Fruit fly (Drosophila melanogaster) whole organism, wandering third instar larva: ENCODE data around the gene CG7120.

Experiments used
- Abd-B ChIP-seq: fragments of >200 bp; optimal IDR thresholded peaks from 2 replicates; lab custom pipeline; 2017; ENCODE audit warnings: missing biosample characterization, missing genetic modification characterization
- CG32264 ChIP-seq: fragments of 200-800 bp; sonication (Bioruptor generic); optimal IDR thresholded peaks from 2 replicates; lab custom pipeline; 2016; ENCODE audit warnings: missing biosample characterization, missing genetic modification characterization
- CG9705 ChIP-seq: fragments of 200-800 bp; sonication (Bioruptor generic); optimal IDR thresholded peaks from 2 replicates; lab custom pipeline; 2018; ENCODE audit warnings: missing biosample characterization, mild to moderate bottlenecking, missing genetic modification characterization
- Dfd ChIP-seq: fragments of >200 bp; optimal IDR thresholded peaks from 2 replicates; lab custom pipeline; 2017; ENCODE audit warnings: missing biosample characterization, missing genetic modification characterization
- Dif ChIP-seq: fragments of 200-275, 200-300 bp; sonication (Bioruptor generic); optimal IDR thresholded peaks from 2 replicates; lab custom pipeline; 2018; ENCODE audit warnings: missing biosample characterization, missing genetic modification characterization; ENCODE audit not compliant: partially characterized antibody
- GATAd ChIP-seq: sonication (Bioruptor generic); optimal IDR thresholded peaks from 2 replicates; lab custom pipeline; 2016; ENCODE audit warnings: missing biosample characterization, missing genetic modification characterization
- HLH106 ChIP-seq: fragments of 200-800 bp; optimal IDR thresholded peaks from 3 replicates; lab custom pipeline; 2019; ENCODE audit warnings: missing biosample characterization, mild to moderate bottlenecking, missing genetic modification characterization, moderate library complexity
- Hr78 ChIP-seq: fragments of >200 bp; optimal IDR thresholded peaks from 2 replicates; lab custom pipeline; 2017; ENCODE audit warnings: missing biosample characterization, missing genetic modification characterization
- Hr83 ChIP-seq: fragments of 200-300 bp; sonication (Bioruptor generic); optimal IDR thresholded peaks from 2 replicates; lab custom pipeline; 2016; ENCODE audit warnings: missing biosample characterization, mild to moderate bottlenecking, missing genetic modification characterization, moderate library complexity; ENCODE audit not compliant: poor library complexity, severe bottlenecking
- Jra ChIP-seq: sonication (Bioruptor generic); optimal IDR thresholded peaks from 2 replicates; lab custom pipeline; 2016; ENCODE audit warnings: missing biosample characterization, missing genetic modification characterization
- Mio ChIP-seq: sonication (Bioruptor generic); optimal IDR thresholded peaks from 2 replicates; lab custom pipeline; 2016; ENCODE audit warnings: missing biosample characterization, missing genetic modification characterization
- N ChIP-seq: fragments of >200 bp; optimal IDR thresholded peaks from 2 replicates; lab custom pipeline; 2018; ENCODE audit warnings: missing biosample characterization, missing external identifiers, missing genetic modification characterization
- OdsH ChIP-seq: fragments of 200-800 bp; sonication (Bioruptor generic); optimal IDR thresholded peaks from 2 replicates; lab custom pipeline; 2016; ENCODE audit warnings: missing biosample characterization, mild to moderate bottlenecking, missing genetic modification characterization
- Rel ChIP-seq, 2 experiments: fragments of 200-800 bp; sonication (Bioruptor generic) in 1 of 2; optimal IDR thresholded peaks; 2 replicates in 1 of 2; 3 replicates in 1 of 2; lab custom pipeline; 2016 to 2019; ENCODE audit warnings: mild to moderate bottlenecking in 2 of 2, missing biosample characterization in 2 of 2, missing genetic modification characterization in 2 of 2, moderate library complexity in 1 of 2
- Sp1 ChIP-seq: fragments of 200-800 bp; sonication (Bioruptor generic); optimal IDR thresholded peaks from 3 replicates; lab custom pipeline; 2019; ENCODE audit warnings: missing biosample characterization, mild to moderate bottlenecking, missing genetic modification characterization, moderate library complexity
- br ChIP-seq: fragments of 200-800 bp; sonication (Bioruptor generic); optimal IDR thresholded peaks from 2 replicates; lab custom pipeline; 2016; ENCODE audit warnings: missing biosample characterization, missing genetic modification characterization
- dl ChIP-seq, 2 experiments: fragments of 175-275, 200-275 bp in 1 of 2; fragments of 200-275 bp in 1 of 2; sonication (Bioruptor generic); optimal IDR thresholded peaks; lab custom pipeline; 2018; ENCODE audit warnings: mild to moderate bottlenecking in 2 of 2, missing biosample characterization in 2 of 2, missing genetic modification characterization in 2 of 2, moderate library complexity in 2 of 2; ENCODE audit not compliant: partially characterized antibody in 2 of 2, insufficient read depth in 1 of 2
- dmrt93B ChIP-seq: fragments of 200-800 bp; sonication (Bioruptor generic); optimal IDR thresholded peaks from 2 replicates; lab custom pipeline; 2018; ENCODE audit warnings: missing biosample characterization, mild to moderate bottlenecking, missing genetic modification characterization
- dsf ChIP-seq: sonication (Bioruptor generic); optimal IDR thresholded peaks from 2 replicates; lab custom pipeline; 2016; ENCODE audit warnings: missing biosample characterization, missing genetic modification characterization, borderline replicate concordance
- ey ChIP-seq: fragments of 200-800 bp; sonication (Bioruptor generic); optimal IDR thresholded peaks from 2 replicates; lab custom pipeline; 2016; ENCODE audit warnings: missing biosample characterization, missing genetic modification characterization
- foxo ChIP-seq, 2 experiments: fragments of 200-800 bp; sonication (Bioruptor generic); optimal IDR thresholded peaks; 2 replicates in 1 of 2; 3 replicates in 1 of 2; lab custom pipeline; 2016 to 2017; ENCODE audit warnings: missing biosample characterization in 2 of 2, missing genetic modification characterization in 2 of 2
- fru ChIP-seq: fragments of 200-800 bp; sonication (Bioruptor generic); optimal IDR thresholded peaks from 3 replicates; lab custom pipeline; 2016; ENCODE audit warnings: missing biosample characterization, mild to moderate bottlenecking, missing genetic modification characterization
- h ChIP-seq: fragments of 200-800 bp; sonication (Bioruptor generic); optimal IDR thresholded peaks from 3 replicates; lab custom pipeline; 2016; ENCODE audit warnings: missing biosample characterization, mild to moderate bottlenecking, missing genetic modification characterization
- jim ChIP-seq: fragments of 175-275, 200-325 bp; sonication (Bioruptor generic); optimal IDR thresholded peaks from 2 replicates; lab custom pipeline; 2016; ENCODE audit warnings: missing biosample characterization, mild to moderate bottlenecking, missing genetic modification characterization
- lola ChIP-seq: fragments of >200 bp; optimal IDR thresholded peaks from 2 replicates; lab custom pipeline; 2017; ENCODE audit warnings: missing biosample characterization, missing genetic modification characterization
- psq ChIP-seq: fragments of 200-800 bp; sonication (Bioruptor generic); optimal IDR thresholded peaks from 3 replicates; lab custom pipeline; 2017; ENCODE audit warnings: missing biosample characterization, mild to moderate bottlenecking, missing genetic modification characterization, moderate library complexity
- rgr ChIP-seq: fragments of 200-800 bp; sonication (Bioruptor generic); optimal IDR thresholded peaks from 3 replicates; lab custom pipeline; 2016; ENCODE audit warnings: missing biosample characterization, mild to moderate bottlenecking, missing genetic modification characterization
- sage ChIP-seq: fragments of 200-800 bp; sonication (Bioruptor generic); optimal IDR thresholded peaks from 2 replicates; lab custom pipeline; 2016; ENCODE audit warnings: missing biosample characterization, mild to moderate bottlenecking, missing genetic modification characterization
- tai ChIP-seq: sonication (Bioruptor generic); optimal IDR thresholded peaks from 2 replicates; lab custom pipeline; 2016; ENCODE audit warnings: missing biosample characterization, missing genetic modification characterization
- usp ChIP-seq: fragments of >200 bp; optimal IDR thresholded peaks from 2 replicates; lab custom pipeline; 2017; ENCODE audit warnings: missing biosample characterization, missing genetic modification characterization
- woc ChIP-seq: sonication (Bioruptor generic); optimal IDR thresholded peaks from 2 replicates; lab custom pipeline; 2016; ENCODE audit warnings: missing biosample characterization, mild to moderate bottlenecking, missing genetic modification characterization

The CG7120 gene

DNA sequence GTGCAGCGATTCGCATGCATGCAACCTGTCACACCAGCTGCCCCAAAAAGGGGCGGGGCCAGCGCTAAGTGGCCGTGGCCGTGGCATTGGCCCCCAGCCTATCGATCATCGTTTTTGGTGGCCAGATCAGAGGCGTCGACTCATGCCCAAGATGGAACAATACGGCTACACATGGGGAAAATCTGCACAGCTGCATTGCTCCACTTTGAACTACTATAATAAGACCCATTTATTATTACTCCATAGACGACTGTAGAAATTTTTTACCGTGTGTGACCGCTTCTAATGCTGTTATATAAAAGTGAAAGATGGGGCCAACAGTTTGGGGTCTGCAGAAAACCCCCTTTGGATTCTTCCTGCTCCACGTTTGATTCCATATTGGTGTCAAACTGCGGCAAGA lies 11.8 kb upstream of the CG7120 start:
- no peak for TF ChIP-seq fru
- no peak for TF ChIP-seq foxo (GFP tag; optimal IDR thresholded peaks at IDR 0.05; lab: Kevin White, UChicago)

- TF ChIP-seq Rel (GFP tag; optimal IDR thresholded peaks at IDR 0.05; lab: Kevin White, UChicago) (no peak), Rel (tag; optimal IDR thresholded peaks at IDR 0.05; lab: Kevin White, UChicago) (no peak), Hr83 (GFP tag; lab: Kevin White, UChicago) (no peak), lola (GFP tag; lab: Kevin White, UChicago) (no peak), h (GFP tag; lab: Kevin White, UChicago) (peak; percentile 55), woc (GFP tag; lab: Kevin White, UChicago) (peak; percentile 30), fru (peak; percentile 46), br (peak; percentile 35), psq (GFP tag; lab: Kevin White, UChicago) (peak; percentile 49), N (GFP tag; lab: Kevin White, UChicago) (no peak), tai (GFP tag; lab: Kevin White, UChicago) (no peak), dsf (GFP tag; lab: Kevin White, UChicago) (no peak), foxo (GFP tag; optimal IDR thresholded peaks at IDR 0.05; lab: Kevin White, UChicago) (peak in 1 of 2 experiments; percentile 39), HLH106 (peak; percentile 12), OdsH (peak; percentile 12), rgr (GFP tag; lab: Kevin White, UChicago) (peak; percentile 4), ey (peak; percentile 15), Mio (GFP tag; lab: Kevin White, UChicago) (no peak), sage (no peak)
These were observed 10.7 kb upstream of the CG7120 start for dm6 chr3L:8385055-8385454.

- TF ChIP-seq dmrt93B (GFP tag; lab: Kevin White, UChicago) (no peak), tai (GFP tag; lab: Kevin White, UChicago) (no peak), Jra (GFP tag; lab: Kevin White, UChicago) (no peak), OdsH (no peak), woc (GFP tag; lab: Kevin White, UChicago) (no peak), N (GFP tag; lab: Kevin White, UChicago) (no peak), jim (no peak), psq (GFP tag; lab: Kevin White, UChicago) (no peak), fru (no peak), lola (GFP tag; lab: Kevin White, UChicago) (no peak), Dif (GFP tag; lab: Kevin White, UChicago) (no peak), dl (GFP tag; optimal IDR thresholded peaks at IDR 0.05; lab: Kevin White, UChicago; ENCODE audit: insufficient read depth in 1 of 2, partially characterized antibody in 2 of 2) (no peak), br (no peak), GATAd (GFP tag; lab: Kevin White, UChicago) (no peak), Hr78 (no peak), usp (GFP tag; lab: Kevin White, UChicago) (no peak), Abd-B (GFP tag; lab: Kevin White, UChicago) (no peak)
These were observed 4.6 kb upstream of the CG7120 start, which contains the start of gene Jon66Ci for dm6 chr3L:8391240-8391639. Gene Jon66Ci, plus strand, starts transcription at chr3L:8391540.

DNA sequence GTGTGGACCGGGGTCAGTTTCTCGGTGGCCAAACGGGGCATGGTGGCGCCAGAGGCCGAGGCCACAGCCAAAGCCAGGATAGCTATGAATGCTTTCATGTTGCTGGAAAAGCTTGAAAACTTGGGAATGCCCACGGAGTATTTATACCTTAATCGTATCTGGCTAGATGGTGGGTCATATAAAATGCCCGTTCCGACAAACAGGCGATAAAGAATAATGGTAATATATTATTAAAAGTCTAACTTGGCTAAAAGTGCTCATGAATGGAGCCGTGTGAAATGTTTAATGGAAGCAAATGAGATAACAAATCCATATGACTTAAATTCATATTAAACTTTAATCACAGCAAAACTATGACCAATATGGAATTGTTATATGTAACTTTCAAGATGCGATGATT lies 2.3 kb upstream of the CG7120 start, which contains the start of gene Jon66Cii:
TSS of gene Jon66Cii (minus strand) at position 101 of the 400 bp plus-strand sequence.
- no peak for TF ChIP-seq CG9705
- no peak for TF ChIP-seq jim
- TF ChIP-seq Sp1 = no peak
- no peak for TF ChIP-seq br
- no peak for TF ChIP-seq Rel (GFP tag; optimal IDR thresholded peaks at IDR 0.05; lab: Kevin White, UChicago)
- TF ChIP-seq Rel (tag; optimal IDR thresholded peaks at IDR 0.05; lab: Kevin White, UChicago) = no peak
- no peak for TF ChIP-seq woc (GFP tag; lab: Kevin White, UChicago)
- TF ChIP-seq rgr (GFP tag; lab: Kevin White, UChicago) = no peak
- no peak for TF ChIP-seq usp (GFP tag; lab: Kevin White, UChicago)
- TF ChIP-seq Abd-B (GFP tag; lab: Kevin White, UChicago) = no peak
- no peak for TF ChIP-seq HLH106
- no peak for TF ChIP-seq Jra (GFP tag; lab: Kevin White, UChicago)
- no peak for TF ChIP-seq CG32264 (GFP tag; lab: Kevin White, UChicago)
- TF ChIP-seq fru = no peak
- no peak for TF ChIP-seq dsf (GFP tag; lab: Kevin White, UChicago)
- TF ChIP-seq Dif (GFP tag; lab: Kevin White, UChicago) = no peak
- TF ChIP-seq lola (GFP tag; lab: Kevin White, UChicago) = no peak
- TF ChIP-seq Dfd (GFP tag; lab: Kevin White, UChicago) = no peak
- TF ChIP-seq dl (GFP tag; optimal IDR thresholded peaks at IDR 0.05; lab: Kevin White, UChicago; ENCODE audit: insufficient read depth in 1 of 2, partially characterized antibody in 2 of 2) = no peak
